Fruit fly (Drosophila melanogaster): Measurements from ENCODE around the gene bumpel.

bumpel gene

DNA sequence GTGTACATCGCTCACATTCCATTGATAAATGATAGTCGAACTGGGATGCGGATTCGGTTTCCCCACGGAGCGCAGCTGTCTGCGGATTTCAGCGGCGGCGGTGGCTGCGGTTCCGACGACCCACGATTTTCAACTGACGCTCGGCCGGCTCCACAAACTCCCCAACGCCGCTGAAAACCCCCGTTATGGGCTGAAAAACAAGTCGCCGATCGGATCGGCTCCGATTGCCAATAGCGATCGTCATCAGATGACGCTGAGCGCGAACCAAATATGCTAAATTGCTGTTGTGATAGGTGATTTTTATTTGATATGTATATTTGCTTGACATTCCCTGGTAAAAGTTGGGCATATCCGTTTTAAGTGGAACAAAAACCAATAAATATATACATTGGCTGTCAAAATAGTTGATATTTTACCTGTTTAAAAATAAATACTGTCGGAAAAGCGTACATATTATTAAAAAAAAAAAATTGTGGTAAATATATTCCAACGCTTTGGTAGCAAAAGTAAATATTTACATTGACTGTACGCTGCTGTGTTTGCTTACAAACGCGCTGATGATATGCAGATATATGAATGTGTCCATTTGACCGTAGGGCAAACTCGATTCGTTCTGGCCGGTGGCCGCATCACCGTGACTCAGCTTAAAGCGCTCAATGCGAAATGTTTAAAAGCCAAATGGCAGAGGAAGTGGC lies 35.9 kb upstream of the bumpel start:
- TF ChIP-seq CG12768 (GFP tag; optimal IDR thresholded peaks at IDR 0.05) (peak; percentile 64), toe (GFP tag; optimal IDR thresholded peaks at IDR 0.05) (peak; percentile 46), bab1 (GFP tag; optimal IDR thresholded peaks at IDR 0.05) (peak; percentile 81), cnc (optimal IDR thresholded peaks at IDR 0.05) (peak; percentile 69 to 92), Mnt (GFP tag; optimal IDR thresholded peaks at IDR 0.05) (no peak), Crg-1 (GFP tag; optimal IDR thresholded peaks at IDR 0.05) (no peak), pad (GFP tag; optimal IDR thresholded peaks at IDR 0.05) (peak; percentile 61), ovo (GFP tag; optimal IDR thresholded peaks at IDR 0.05) (peak; percentile 48), Hr96 (GFP tag; optimal IDR thresholded peaks at IDR 0.05) (peak; percentile 25), CG14711 (tag; optimal IDR thresholded peaks at IDR 0.05) (peak; percentile 55), Clk (GFP tag; optimal IDR thresholded peaks at IDR 0.05) (peak; percentile 49), CG11617 (GFP tag; optimal IDR thresholded peaks at IDR 0.05) (peak; percentile 73), CG33017 (tag; optimal IDR thresholded peaks at IDR 0.05) (peak; percentile 78), kay (GFP tag; ENCODE audit: borderline replicate concordance) (peak; percentile 87), CG5204 (GFP tag; optimal IDR thresholded peaks at IDR 0.05) (peak; percentile 58), tj (GFP tag; optimal IDR thresholded peaks at IDR 0.05) (peak; percentile 71), CG1620 (GFP tag; optimal IDR thresholded peaks at IDR 0.05) (peak; percentile 34), CG7045 (GFP tag; optimal IDR thresholded peaks at IDR 0.05) (peak; percentile 56), cic (GFP tag; optimal IDR thresholded peaks at IDR 0.05) (peak; percentile 57), CG7101 (tag; optimal IDR thresholded peaks at IDR 0.05) (peak; percentile 68)

dm6 chr3R:11452041-11452440 lies 33.6 kb upstream of the bumpel start:
- TF ChIP-seq toe (GFP tag; optimal IDR thresholded peaks at IDR 0.05) = no peak
- TF ChIP-seq CG14711 (tag; optimal IDR thresholded peaks at IDR 0.05) = no peak
- no peak for TF ChIP-seq CG11617 (GFP tag; optimal IDR thresholded peaks at IDR 0.05)
- TF ChIP-seq bab1 (GFP tag; optimal IDR thresholded peaks at IDR 0.05) = no peak
- TF ChIP-seq Crg-1 (GFP tag; optimal IDR thresholded peaks at IDR 0.05) = no peak
- TF ChIP-seq ovo (GFP tag; optimal IDR thresholded peaks at IDR 0.05) = no peak
- TF ChIP-seq Clk (GFP tag; optimal IDR thresholded peaks at IDR 0.05) = no peak
- no peak for TF ChIP-seq tj (GFP tag; optimal IDR thresholded peaks at IDR 0.05)
- no peak for TF ChIP-seq Mnt (GFP tag; optimal IDR thresholded peaks at IDR 0.05)

DNA sequence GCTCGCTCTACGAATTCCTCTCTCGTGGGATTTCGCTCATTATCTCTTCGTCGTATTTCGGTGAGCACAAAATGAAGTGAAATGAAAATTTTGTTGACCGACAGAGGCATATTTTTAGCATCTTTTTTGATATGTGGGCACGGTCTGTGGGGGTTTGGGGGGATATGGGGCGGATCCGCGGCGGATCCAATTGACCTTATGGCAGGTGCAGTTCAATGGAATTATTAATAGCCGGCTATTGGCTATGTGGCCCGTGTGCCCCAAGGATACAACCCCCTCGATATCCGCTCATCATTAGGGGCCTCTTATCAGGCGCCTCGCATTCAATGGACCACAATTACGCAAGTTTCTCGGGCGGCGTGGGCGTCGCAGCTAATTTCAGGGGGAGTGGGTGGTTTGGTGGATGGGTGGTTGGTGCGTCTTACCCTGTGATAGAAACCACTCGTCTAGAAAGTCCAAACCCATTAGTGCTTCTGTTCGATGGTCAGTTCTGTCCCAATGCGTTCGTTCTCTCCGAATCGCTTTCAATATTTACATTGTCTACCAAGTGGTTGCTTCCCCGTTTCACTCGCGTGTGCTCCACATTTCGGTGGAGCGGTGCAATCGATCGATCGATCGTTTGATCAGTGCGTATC lies 32.9 kb upstream of the bumpel start, which contains the start of gene sals:
Gene sals (minus strand): TSS at position 585 of the 635 bp plus-strand sequence.
- TF ChIP-seq pad (GFP tag; optimal IDR thresholded peaks at IDR 0.05) = no peak
- TF ChIP-seq CG1620 (GFP tag; optimal IDR thresholded peaks at IDR 0.05) = no peak
- no peak for TF ChIP-seq CG14711 (tag; optimal IDR thresholded peaks at IDR 0.05)
- TF ChIP-seq CG33017 (tag; optimal IDR thresholded peaks at IDR 0.05) = no peak

DNA sequence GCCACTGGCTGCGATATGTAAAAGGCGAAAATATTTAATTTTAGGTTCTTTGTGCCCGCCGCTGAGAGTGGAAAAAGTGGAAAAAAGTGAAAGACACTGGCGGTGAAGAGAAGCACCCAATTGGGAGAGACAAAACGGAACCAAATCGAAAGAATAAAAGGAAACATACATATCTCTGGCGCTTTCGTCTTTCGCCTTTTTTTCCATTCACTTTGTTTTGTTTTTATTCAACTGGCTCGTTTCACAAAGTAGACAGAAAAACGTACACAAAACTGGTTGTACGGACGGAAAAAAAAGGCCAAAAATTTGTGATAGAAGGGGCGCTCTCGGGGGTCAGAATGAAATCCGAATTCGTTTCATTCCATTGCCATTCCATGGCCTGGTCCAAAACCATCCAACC lies 31.2 kb upstream of the bumpel start:
- TF ChIP-seq Crg-1 (GFP tag; optimal IDR thresholded peaks at IDR 0.05) (no peak), tj (GFP tag; optimal IDR thresholded peaks at IDR 0.05) (no peak), CG7101 (tag; optimal IDR thresholded peaks at IDR 0.05) (no peak), Mnt (GFP tag; optimal IDR thresholded peaks at IDR 0.05) (no peak), cnc (optimal IDR thresholded peaks at IDR 0.05) (no peak), CG7045 (GFP tag; optimal IDR thresholded peaks at IDR 0.05) (no peak), CG1620 (GFP tag; optimal IDR thresholded peaks at IDR 0.05) (no peak), CG5204 (GFP tag; optimal IDR thresholded peaks at IDR 0.05) (no peak), CG11617 (GFP tag; optimal IDR thresholded peaks at IDR 0.05) (no peak)

dm6 chr3R:11441038-11441437 lies 22.6 kb upstream of the bumpel start:
- TF ChIP-seq ovo (GFP tag; optimal IDR thresholded peaks at IDR 0.05) (no peak), toe (GFP tag; optimal IDR thresholded peaks at IDR 0.05) (no peak), cnc (optimal IDR thresholded peaks at IDR 0.05) (no peak), CG33017 (tag; optimal IDR thresholded peaks at IDR 0.05) (no peak), CG14711 (tag; optimal IDR thresholded peaks at IDR 0.05) (no peak), CG1620 (GFP tag; optimal IDR thresholded peaks at IDR 0.05) (no peak), kay (GFP tag; ENCODE audit: borderline replicate concordance) (no peak), bab1 (GFP tag; optimal IDR thresholded peaks at IDR 0.05) (no peak), tj (GFP tag; optimal IDR thresholded peaks at IDR 0.05) (no peak), cic (GFP tag; optimal IDR thresholded peaks at IDR 0.05) (no peak), pad (GFP tag; optimal IDR thresholded peaks at IDR 0.05) (no peak), CG5204 (GFP tag; optimal IDR thresholded peaks at IDR 0.05) (no peak), Hr96 (GFP tag; optimal IDR thresholded peaks at IDR 0.05) (no peak), CG11617 (GFP tag; optimal IDR thresholded peaks at IDR 0.05) (no peak), Crg-1 (GFP tag; optimal IDR thresholded peaks at IDR 0.05) (no peak), CG7101 (tag; optimal IDR thresholded peaks at IDR 0.05) (no peak)

- TF ChIP-seq pad (GFP tag; optimal IDR thresholded peaks at IDR 0.05) (no peak), Hr96 (GFP tag; optimal IDR thresholded peaks at IDR 0.05) (no peak)
These were observed 19.1 kb upstream of the bumpel start, which contains the start of gene CG17230 for dm6 chr3R:11437528-11437927. Gene CG17230, plus strand, starts transcription at chr3R:11437785.

All from whole organism, adult.